Worm (Caenorhabditis elegans) whole organism, L4 larva: Measurements from ENCODE around the gene unc-79.

Experiments used
- D1046.2 ChIP-seq: fragments of 200-800 bp; sonication (Bioruptor generic); IDR thresholded peaks from 2 replicates; pipeline ENCODE4 v1.3.6; 2022; ENCODE audit warnings: missing genetic modification characterization, missing compliant biosample characterization
- F37D6.2 ChIP-seq: sonication (generic microtip); optimal IDR thresholded peaks from 2 replicates; lab custom pipeline; 2016; ENCODE audit warnings: mild to moderate bottlenecking, missing genetic modification characterization, missing compliant biosample characterization
- F44E2.7 ChIP-seq: fragments of 200-800 bp; sonication (Bioruptor generic); IDR thresholded peaks from 2 replicates; pipeline ENCODE4 v2.1.2; 2022; ENCODE audit warnings: missing genetic modification characterization, missing compliant biosample characterization
- F49E8.2 ChIP-seq: sonication (generic microtip); optimal IDR thresholded peaks from 2 replicates; lab custom pipeline; 2016; ENCODE audit warnings: missing compliant biosample characterization, mild to moderate bottlenecking, missing genetic modification characterization, borderline replicate concordance
- R02D3.7 ChIP-seq: fragments of 150-350 bp; sonication (generic microtip); optimal IDR thresholded peaks from 3 replicates; lab custom pipeline; 2014; ENCODE audit warnings: missing biosample characterization, missing genetic modification characterization
- Y105C5A.15 ChIP-seq: fragments of 200-800 bp; sonication (Bioruptor generic); IDR thresholded peaks from 2 replicates; pipeline ENCODE4 v1.3.6; 2022; ENCODE audit warnings: missing genetic modification characterization, missing compliant biosample characterization
- Y75B8A.6 ChIP-seq: fragments of 200-800 bp; sonication (Bioruptor generic); IDR thresholded peaks from 2 replicates; pipeline ENCODE4 v1.3.6; 2022; ENCODE audit warnings: missing genetic modification reagents, missing genetic modification characterization, missing compliant biosample characterization
- ZK337.2 ChIP-seq: fragments of 200-800 bp; sonication (Bioruptor generic); IDR thresholded peaks from 2 replicates; pipeline ENCODE4 v1.3.6; 2022; ENCODE audit warnings: missing genetic modification reagents, missing genetic modification characterization, missing compliant biosample characterization
- aha-1 ChIP-seq: fragments of 150-350 bp; peaks from one replicate; lab custom pipeline; 2014; ENCODE audit warnings: missing biosample characterization, missing genetic modification characterization
- aly-2 ChIP-seq: sonication (generic microtip); optimal IDR thresholded peaks from 2 replicates; lab custom pipeline; 2018; ENCODE audit warnings: missing biosample characterization, missing genetic modification characterization
- ama-1 ChIP-seq: fragments of 150-350 bp; optimal IDR thresholded peaks from 2 replicates; lab custom pipeline; 2014; ENCODE audit warnings: inconsistent platforms, mixed read lengths
- arid-1 ChIP-seq: fragments of 200-800 bp; sonication (Bioruptor generic); conservative IDR thresholded peaks from 2 replicates; pipeline ENCODE4 v1.3.6; 2022; ENCODE audit warnings: missing genetic modification reagents, missing genetic modification characterization, missing compliant biosample characterization
- ceh-82 ChIP-seq: sonication (generic microtip); optimal IDR thresholded peaks from 2 replicates; lab custom pipeline; 2017; ENCODE audit warnings: missing biosample characterization, missing genetic modification characterization
- ctbp-1 ChIP-seq: fragments of 200-800 bp; sonication (Bioruptor generic); IDR thresholded peaks from 2 replicates; pipeline ENCODE4 v1.3.6; 2022; ENCODE audit warnings: missing genetic modification reagents, missing genetic modification characterization, missing compliant biosample characterization
- daf-12 ChIP-seq: fragments of 150-350 bp; optimal IDR thresholded peaks from 2 replicates; lab custom pipeline; 2014; ENCODE audit warnings: missing biosample characterization, missing genetic modification reagents, missing genetic modification characterization
- daf-16 ChIP-seq, 3 experiments: sonication (generic microtip); optimal IDR thresholded peaks; 2 replicates each; lab custom pipeline; 2016 to 2017; ENCODE audit warnings: missing genetic modification characterization in 3 of 3, missing genetic modification reagents in 3 of 3, mild to moderate bottlenecking in 2 of 3, missing compliant biosample characterization in 2 of 3, missing biosample characterization in 1 of 3, moderate library complexity in 1 of 3
- daf-19 ChIP-seq: fragments of 200-800 bp; sonication (Bioruptor generic); conservative IDR thresholded peaks from 2 replicates; pipeline ENCODE4 v1.3.6; 2022; ENCODE audit warnings: missing genetic modification characterization, missing compliant biosample characterization
- dmd-6 ChIP-seq: fragments of 200-800 bp; sonication (Bioruptor generic); IDR thresholded peaks from 2 replicates; pipeline ENCODE4 v1.3.6; 2022; ENCODE audit warnings: missing genetic modification reagents, missing genetic modification characterization, missing compliant biosample characterization
- duxl-1 ChIP-seq: sonication (generic microtip); optimal IDR thresholded peaks from 2 replicates; lab custom pipeline; 2016; ENCODE audit warnings: mild to moderate bottlenecking, missing genetic modification characterization, moderate library complexity, missing compliant biosample characterization; ENCODE audit not compliant: poor library complexity
- dve-1 ChIP-seq: sonication (generic microtip); optimal IDR thresholded peaks from 2 replicates; lab custom pipeline; 2017; ENCODE audit warnings: antibody characterized with exemption, mild to moderate bottlenecking, missing genetic modification characterization, missing compliant biosample characterization; ENCODE audit not compliant: insufficient read depth
- egl-27 ChIP-seq: sonication (generic microtip); optimal IDR thresholded peaks from 3 replicates; lab custom pipeline; 2017; ENCODE audit warnings: missing biosample characterization, missing genetic modification reagents, missing genetic modification characterization
- fkh-10 ChIP-seq: fragments of 150-350 bp; optimal IDR thresholded peaks from 2 replicates; lab custom pipeline; 2014; ENCODE audit warnings: missing biosample characterization, missing genetic modification reagents, missing genetic modification characterization
- fos-1 ChIP-seq: fragments of 150-350 bp; optimal IDR thresholded peaks from 2 replicates; lab custom pipeline; 2014; ENCODE audit warnings: missing biosample characterization, missing genetic modification characterization
- gei-8 ChIP-seq: fragments of 200-800 bp; sonication (Bioruptor generic); optimal IDR thresholded peaks from 2 replicates; lab custom pipeline; 2018; ENCODE audit warnings: mild to moderate bottlenecking, missing genetic modification characterization, missing compliant biosample characterization
- hlh-11 ChIP-seq: fragments of 200-800 bp; sonication (Bioruptor generic); optimal IDR thresholded peaks from 2 replicates; lab custom pipeline; 2018; ENCODE audit warnings: mild to moderate bottlenecking, missing genetic modification characterization, missing compliant biosample characterization
- hmg-1.1 ChIP-seq: fragments of 200-800 bp; sonication (Bioruptor generic); IDR thresholded peaks from 2 replicates; pipeline ENCODE4 v1.3.6; 2022; ENCODE audit warnings: missing genetic modification reagents, missing genetic modification characterization, missing compliant biosample characterization
- jun-1 ChIP-seq: fragments of 150-350 bp; optimal IDR thresholded peaks from 2 replicates; lab custom pipeline; 2014; ENCODE audit warnings: missing biosample characterization, missing genetic modification reagents, missing genetic modification characterization
- lin-1 ChIP-seq: fragments of 200-800 bp; sonication (Bioruptor generic); IDR thresholded peaks from 2 replicates; pipeline ENCODE4 v1.3.6; 2022; ENCODE audit warnings: missing genetic modification reagents, missing genetic modification characterization, missing compliant biosample characterization
- lin-29 ChIP-seq: fragments of 200-800 bp; sonication (Bioruptor generic); IDR thresholded peaks from 2 replicates; pipeline ENCODE4 v1.3.6; 2022; ENCODE audit warnings: missing genetic modification reagents, missing genetic modification characterization, missing compliant biosample characterization
- lin-38 ChIP-seq: fragments of 200-800 bp; sonication (Bioruptor generic); IDR thresholded peaks from 2 replicates; pipeline ENCODE4 v1.3.6; 2022; ENCODE audit warnings: missing genetic modification reagents, missing genetic modification characterization, missing compliant biosample characterization
- mxl-3 ChIP-seq: fragments of 200-800 bp; sonication (Bioruptor generic); optimal IDR thresholded peaks from 2 replicates; lab custom pipeline; 2018; ENCODE audit warnings: mild to moderate bottlenecking, missing genetic modification characterization, missing compliant biosample characterization
- nhr-25 ChIP-seq: sonication (generic microtip); optimal IDR thresholded peaks from 2 replicates; lab custom pipeline; 2017; ENCODE audit warnings: missing genetic modification characterization, mild to moderate bottlenecking, missing compliant biosample characterization, antibody characterized with exemption, moderate library complexity, borderline replicate concordance; ENCODE audit not compliant: insufficient read depth
- nhr-41 ChIP-seq: fragments of 200-800 bp; sonication (Bioruptor generic); IDR thresholded peaks from 2 replicates; pipeline ENCODE4 v1.3.6; 2022; ENCODE audit warnings: missing genetic modification reagents, missing genetic modification characterization, missing compliant biosample characterization
- nhr-42 ChIP-seq: fragments of 200-800 bp; sonication (Bioruptor generic); IDR thresholded peaks from 2 replicates; pipeline ENCODE4 v1.3.6; 2022; ENCODE audit warnings: missing genetic modification characterization, missing compliant biosample characterization
- nhr-48 ChIP-seq: sonication (generic microtip); optimal IDR thresholded peaks from 2 replicates; lab custom pipeline; 2016; ENCODE audit warnings: mild to moderate bottlenecking, missing genetic modification characterization, missing compliant biosample characterization
- nhr-76 ChIP-seq: fragments of 150-350 bp; optimal IDR thresholded peaks from 2 replicates; lab custom pipeline; 2014; ENCODE audit warnings: missing biosample characterization, missing genetic modification characterization
- nhr-77 ChIP-seq: fragments of 150-350 bp; optimal IDR thresholded peaks from 2 replicates; lab custom pipeline; 2014; ENCODE audit warnings: missing biosample characterization, missing genetic modification characterization
- pha-4 ChIP-seq, 2 experiments: fragments of 150-350 bp in 1 of 2; fragments of 200-800 bp in 1 of 2; sonication (Bioruptor generic) in 1 of 2; IDR thresholded peaks in 1 of 2; optimal IDR thresholded peaks in 1 of 2; 2 replicates each; pipeline versions ENCODE4 v1.3.6 to Lab custom; 2014 to 2022; ENCODE audit warnings: missing genetic modification characterization in 2 of 2, missing genetic modification reagents in 2 of 2, missing biosample characterization in 1 of 2, missing compliant biosample characterization in 1 of 2
- sdz-12 ChIP-seq: fragments of 200-800 bp; sonication (Bioruptor generic); optimal IDR thresholded peaks from 2 replicates; lab custom pipeline; 2018; ENCODE audit warnings: mild to moderate bottlenecking, missing genetic modification characterization, missing compliant biosample characterization
- tra-1 ChIP-seq: fragments of 200-800 bp; sonication (Bioruptor generic); IDR thresholded peaks from 2 replicates; pipeline ENCODE4 v1.3.6; 2022; ENCODE audit warnings: missing genetic modification reagents, missing genetic modification characterization, missing compliant biosample characterization
- unc-62 ChIP-seq, 3 experiments: fragments of 150-350 bp in 1 of 3; sonication (generic microtip); optimal IDR thresholded peaks in 2 of 3; peaks in 1 of 3; 1 replicate in 1 of 3; 2 replicates in 2 of 3; lab custom pipeline; 2014 to 2017; ENCODE audit warnings: missing biosample characterization in 3 of 3, missing genetic modification characterization in 3 of 3, missing genetic modification reagents in 3 of 3, missing genotype in 1 of 3
- vab-7 ChIP-seq: fragments of 200-800 bp; sonication (Bioruptor generic); IDR thresholded peaks from 2 replicates; pipeline ENCODE4 v1.3.6; 2022; ENCODE audit warnings: missing genetic modification reagents, missing genetic modification characterization, missing compliant biosample characterization
- zfp-2 ChIP-seq: sonication (generic microtip); optimal IDR thresholded peaks from 2 replicates; lab custom pipeline; 2016; ENCODE audit warnings: mild to moderate bottlenecking, missing genetic modification characterization, missing compliant biosample characterization
- zip-11 ChIP-seq: fragments of 200-800 bp; sonication (Bioruptor generic); IDR thresholded peaks from 2 replicates; pipeline ENCODE4 v1.3.6; 2022; ENCODE audit warnings: missing genetic modification characterization, missing compliant biosample characterization
- ztf-11 ChIP-seq: fragments of 150-350 bp; optimal IDR thresholded peaks from 2 replicates; lab custom pipeline; 2014; ENCODE audit warnings: missing biosample characterization, missing genetic modification characterization
- ztf-7 ChIP-seq: fragments of 150-350 bp; optimal IDR thresholded peaks from 2 replicates; lab custom pipeline; 2014; ENCODE audit warnings: missing biosample characterization, missing genetic modification characterization

Gene unc-79

ce11 chrIII:4066333-4066732 lies at the start of gene unc-79:
TSS of gene unc-79 (plus strand) at chrIII:4066633.
- TF ChIP-seq fkh-10 (GFP tag; lab: Kevin White, UChicago) (peak; percentile 39), D1046.2 (GFP tag; lab: Robert Waterston, UW) (no peak), F44E2.7 (GFP tag; lab: Robert Waterston, UW) (no peak)
- TF ChIP-seq, all 104 proteins: peak for 1

- TF ChIP-seq daf-19, result no peak; the same call in 1 of the 2 replicates
- no peak for TF ChIP-seq ZK337.2 (GFP tag; lab: Robert Waterston, UW)
- TF ChIP-seq ama-1 (lab: Kevin White, UChicago), result no peak
- no peak for TF ChIP-seq lin-1
- no peak for TF ChIP-seq zip-11 (GFP tag; lab: Robert Waterston, UW)
Observed at ce11 chrIII:4017527-4017926, 48.9 kb upstream of the unc-79 start, which contains the start of gene tbb-2. TSS of gene tbb-2 (minus strand) at chrIII:4017627.

- TF ChIP-seq R02D3.7 (tag; lab: Kevin White, UChicago), result no peak
- TF ChIP-seq jun-1 (tag; lab: Kevin White, UChicago), result no peak
- TF ChIP-seq zfp-2 (tag; lab: Kevin White, UChicago), result no peak
- TF ChIP-seq egl-27, result no peak
- TF ChIP-seq fos-1 (tag; lab: Kevin White, UChicago), result no peak
- no peak for TF ChIP-seq aly-2
- peak; percentile 79 for TF ChIP-seq ctbp-1 (GFP tag; lab: Robert Waterston, UW)
- TF ChIP-seq hmg-1.1 (GFP tag; lab: Robert Waterston, UW), result peak; percentile 73
- TF ChIP-seq F49E8.2, result no peak
- TF ChIP-seq ama-1 (lab: Kevin White, UChicago), result no peak
- no peak for TF ChIP-seq sdz-12
- no peak for TF ChIP-seq lin-29 (GFP tag; lab: Robert Waterston, UW)
- TF ChIP-seq lin-38 (GFP tag; lab: Robert Waterston, UW), result peak; percentile 33
- no peak for TF ChIP-seq ceh-82 (tag; lab: Kevin White, UChicago)
- no peak for TF ChIP-seq daf-16 (GFP tag; optimal IDR thresholded peaks at IDR 0.05; lab: Kevin White, UChicago)
- TF ChIP-seq daf-16 (tag; optimal IDR thresholded peaks at IDR 0.05; lab: Kevin White, UChicago), result no peak
- no peak for TF ChIP-seq arid-1 (GFP tag; lab: Robert Waterston, UW)
- no peak; the same call in 1 of the 2 replicates for TF ChIP-seq dmd-6 (GFP tag; lab: Robert Waterston, UW)
- peak; percentile 26 for TF ChIP-seq mxl-3 (GFP tag; lab: Kevin White, UChicago)
- no peak for TF ChIP-seq gei-8 (GFP tag; lab: Kevin White, UChicago)
- peak in 1 of 2 experiments; percentile 48 for TF ChIP-seq unc-62 (GFP tag; optimal IDR thresholded peaks at IDR 0.05 in 1 of 2; lab: Kevin White, UChicago)
- TF ChIP-seq unc-62 (tag; optimal IDR thresholded peaks at IDR 0.05; lab: Kevin White, UChicago), result no peak
- TF ChIP-seq Y105C5A.15, result no peak
- TF ChIP-seq ztf-7 (tag; lab: Kevin White, UChicago), result no peak
- TF ChIP-seq tra-1 (GFP tag; lab: Robert Waterston, UW), result no peak
- TF ChIP-seq dve-1, result no peak
- no peak; the same call in 1 of the 2 replicates for TF ChIP-seq vab-7 (GFP tag; lab: Robert Waterston, UW)
- TF ChIP-seq duxl-1 (tag; lab: Kevin White, UChicago), result no peak
- TF ChIP-seq nhr-48 (tag; lab: Kevin White, UChicago), result no peak
- no peak for TF ChIP-seq nhr-76
- no peak for TF ChIP-seq nhr-42 (GFP tag; lab: Robert Waterston, UW)
- TF ChIP-seq daf-12, result no peak
- TF ChIP-seq fkh-10 (GFP tag; lab: Kevin White, UChicago), result peak; percentile 47
- peak; percentile 96 for TF ChIP-seq aha-1 (tag; lab: Kevin White, UChicago)
- no peak for TF ChIP-seq ztf-11 (tag; lab: Kevin White, UChicago)
- no peak for TF ChIP-seq nhr-41
- TF ChIP-seq hlh-11 (tag; lab: Kevin White, UChicago), result peak; percentile 57
- TF ChIP-seq F37D6.2 (tag; lab: Kevin White, UChicago), result peak; percentile 74
- no peak for TF ChIP-seq D1046.2 (GFP tag; lab: Robert Waterston, UW)
- no peak for TF ChIP-seq nhr-25 (tag; lab: Kevin White, UChicago)
- TF ChIP-seq Y75B8A.6 (GFP tag; lab: Robert Waterston, UW), result no peak
- no peak for TF ChIP-seq pha-4 (GFP tag; IDR thresholded peaks at IDR 0.05; lab: Robert Waterston, UW)
- TF ChIP-seq pha-4 (tag; optimal IDR thresholded peaks at IDR 0.05; lab: Kevin White, UChicago), result no peak
- no peak for TF ChIP-seq nhr-77 (tag; lab: Kevin White, UChicago)
Observed at ce11 chrIII:4018095-4018498, 48.3 kb upstream of the unc-79 start.
